Fruit fly (Drosophila melanogaster) whole organism, adult: ENCODE results near the gene Tcs3.

Experiments used
- CG11617 ChIP-seq: fragments of 200-800 bp; sonication (Bioruptor generic); optimal IDR thresholded peaks from 2 replicates; lab custom pipeline; 2017; ENCODE audit warnings: mild to moderate bottlenecking, missing biosample characterization, missing genetic modification reagents, missing genetic modification characterization
- CG12768 ChIP-seq: fragments of 200-800 bp; sonication (Bioruptor generic); optimal IDR thresholded peaks from 2 replicates; lab custom pipeline; 2017; ENCODE audit warnings: missing biosample characterization, missing genetic modification characterization, mild to moderate bottlenecking, moderate library complexity, missing genetic modification reagents
- CG14711 ChIP-seq: fragments of 200-800 bp; sonication (Bioruptor generic); optimal IDR thresholded peaks from 2 replicates; lab custom pipeline; 2018; ENCODE audit warnings: missing biosample characterization, mild to moderate bottlenecking, missing genetic modification characterization, moderate library complexity
- CG1620 ChIP-seq: fragments of 200-800 bp; sonication (Bioruptor generic); optimal IDR thresholded peaks from 2 replicates; lab custom pipeline; 2016; ENCODE audit warnings: missing biosample characterization, missing genetic modification characterization
- CG33017 ChIP-seq: fragments of 200-800 bp; sonication (Bioruptor generic); optimal IDR thresholded peaks from 2 replicates; lab custom pipeline; 2018; ENCODE audit warnings: missing biosample characterization, mild to moderate bottlenecking, missing genetic modification characterization, moderate library complexity
- CG5204 ChIP-seq: fragments of 200-800 bp; sonication (Bioruptor generic); optimal IDR thresholded peaks from 2 replicates; lab custom pipeline; 2016; ENCODE audit warnings: missing biosample characterization, missing genetic modification characterization
- CG7045 ChIP-seq: fragments of 200-800 bp; sonication (Bioruptor generic); optimal IDR thresholded peaks from 2 replicates; lab custom pipeline; 2017; ENCODE audit warnings: missing biosample characterization, mild to moderate bottlenecking, missing genetic modification characterization
- CG7101 ChIP-seq: fragments of 200-800 bp; sonication (Bioruptor generic); optimal IDR thresholded peaks from 2 replicates; lab custom pipeline; 2018; ENCODE audit warnings: missing biosample characterization, mild to moderate bottlenecking, missing genetic modification characterization, moderate library complexity
- Clk ChIP-seq: fragments of 200-800 bp; sonication (Bioruptor generic); optimal IDR thresholded peaks from 2 replicates; lab custom pipeline; 2017; ENCODE audit warnings: missing biosample characterization, missing genetic modification characterization
- Crg-1 ChIP-seq: fragments of 200-800 bp; sonication (Bioruptor generic); optimal IDR thresholded peaks from 2 replicates; lab custom pipeline; 2016; ENCODE audit warnings: missing biosample characterization, missing genetic modification characterization
- Hr96 ChIP-seq: fragments of 200-800 bp; sonication (Bioruptor generic); optimal IDR thresholded peaks from 2 replicates; lab custom pipeline; 2016; ENCODE audit warnings: missing biosample characterization, missing genetic modification characterization
- Mnt ChIP-seq: fragments of 200-800 bp; sonication (Bioruptor generic); optimal IDR thresholded peaks from 2 replicates; lab custom pipeline; 2016; ENCODE audit warnings: missing biosample characterization, mild to moderate bottlenecking, missing genetic modification characterization
- bab1 ChIP-seq: fragments of 200-800 bp; sonication (Bioruptor generic); optimal IDR thresholded peaks from 3 replicates; lab custom pipeline; 2019; ENCODE audit warnings: missing biosample characterization, mild to moderate bottlenecking, missing genetic modification characterization, moderate library complexity
- cic ChIP-seq: fragments of 200-800 bp; sonication (Bioruptor generic); optimal IDR thresholded peaks from 2 replicates; lab custom pipeline; 2017; ENCODE audit warnings: missing biosample characterization, mild to moderate bottlenecking, missing genetic modification characterization, moderate library complexity
- cnc ChIP-seq, 2 experiments: fragments of >200 bp; optimal IDR thresholded peaks; 2 replicates each; lab custom pipeline; 2017
- kay ChIP-seq: fragments of 200-800 bp; sonication (Bioruptor generic); peaks from one replicate; lab custom pipeline; 2016; ENCODE audit warnings: missing biosample characterization, missing genetic modification characterization, borderline replicate concordance
- ovo ChIP-seq: fragments of 200-800 bp; sonication (Bioruptor generic); optimal IDR thresholded peaks from 2 replicates; lab custom pipeline; 2016; ENCODE audit warnings: missing biosample characterization, missing genetic modification characterization
- pad ChIP-seq: fragments of 200-800 bp; sonication (Bioruptor generic); optimal IDR thresholded peaks from 3 replicates; lab custom pipeline; 2017; ENCODE audit warnings: missing biosample characterization, missing genetic modification characterization, mild to moderate bottlenecking, moderate library complexity, missing genetic modification reagents
- tj ChIP-seq: fragments of 200-800 bp; sonication (Bioruptor generic); optimal IDR thresholded peaks from 3 replicates; lab custom pipeline; 2017; ENCODE audit warnings: missing biosample characterization, mild to moderate bottlenecking, missing genetic modification characterization, moderate library complexity
- toe ChIP-seq: fragments of 200-800 bp; sonication (Bioruptor generic); optimal IDR thresholded peaks from 2 replicates; lab custom pipeline; 2016; ENCODE audit warnings: missing biosample characterization, missing genetic modification characterization

Tcs3 gene

dm6 chr3L:16338703-16339102 lies 13.1 kb upstream of the Tcs3 start, which contains the start of gene CG4998:
CG4998 (plus strand) TSS chr3L:16339003.
- TF ChIP-seq Crg-1 (no peak), Clk (GFP tag; lab: Kevin White, UChicago) (no peak)

- TF ChIP-seq CG5204 (GFP tag; lab: Kevin White, UChicago) = no peak
- TF ChIP-seq kay (GFP tag; lab: Kevin White, UChicago) = no peak
- TF ChIP-seq toe = no peak
- no peak for TF ChIP-seq tj (GFP tag; lab: Kevin White, UChicago)
- no peak for TF ChIP-seq CG12768 (GFP tag; lab: Kevin White, UChicago)
- TF ChIP-seq CG33017 (tag; lab: Kevin White, UChicago) = no peak
- no peak for TF ChIP-seq Clk (GFP tag; lab: Kevin White, UChicago)
- TF ChIP-seq CG7101 (tag; lab: Kevin White, UChicago) = no peak
- no peak for TF ChIP-seq Crg-1
- TF ChIP-seq ovo (GFP tag; lab: Kevin White, UChicago) = no peak
- no peak for TF ChIP-seq CG11617 (GFP tag; lab: Kevin White, UChicago)
- TF ChIP-seq cic (GFP tag; lab: Kevin White, UChicago) = no peak
- no peak for TF ChIP-seq CG14711
- TF ChIP-seq Hr96 (GFP tag; lab: Kevin White, UChicago) = no peak
- TF ChIP-seq Mnt (GFP tag; lab: Kevin White, UChicago) = no peak
- no peak for TF ChIP-seq pad (GFP tag; lab: Kevin White, UChicago)
- no peak for TF ChIP-seq CG7045 (GFP tag; lab: Kevin White, UChicago)
- TF ChIP-seq cnc (optimal IDR thresholded peaks at IDR 0.05; lab: Kevin White, UChicago) = no peak
- no peak for TF ChIP-seq CG1620
These were observed 12.3 kb upstream of the Tcs3 start for dm6 chr3L:16339463-16339862.

- TF ChIP-seq toe = no peak
- TF ChIP-seq Mnt (GFP tag; lab: Kevin White, UChicago) = no peak
- TF ChIP-seq Clk (GFP tag; lab: Kevin White, UChicago) = no peak
- TF ChIP-seq kay (GFP tag; lab: Kevin White, UChicago) = no peak
- no peak for TF ChIP-seq CG12768 (GFP tag; lab: Kevin White, UChicago)
- TF ChIP-seq pad (GFP tag; lab: Kevin White, UChicago) = no peak
- no peak for TF ChIP-seq CG5204 (GFP tag; lab: Kevin White, UChicago)
- TF ChIP-seq ovo (GFP tag; lab: Kevin White, UChicago) = no peak
- no peak for TF ChIP-seq cic (GFP tag; lab: Kevin White, UChicago)
- no peak for TF ChIP-seq CG1620
- no peak for TF ChIP-seq CG7101 (tag; lab: Kevin White, UChicago)
- TF ChIP-seq CG11617 (GFP tag; lab: Kevin White, UChicago) = no peak
- TF ChIP-seq bab1 (GFP tag; lab: Kevin White, UChicago) = no peak
- no peak for TF ChIP-seq CG14711
These were observed 11.9 kb upstream of the Tcs3 start for dm6 chr3L:16339873-16340272.

dm6 chr3L:16346023-16346422 lies 5.8 kb upstream of the Tcs3 start, which contains the start of gene CG33257:
CG33257 (plus strand) TSS chr3L:16346323.
- no peak for TF ChIP-seq CG11617 (GFP tag; lab: Kevin White, UChicago)
- no peak for TF ChIP-seq CG14711
- TF ChIP-seq pad (GFP tag; lab: Kevin White, UChicago) = no peak
- no peak for TF ChIP-seq Clk (GFP tag; lab: Kevin White, UChicago)
- TF ChIP-seq bab1 (GFP tag; lab: Kevin White, UChicago) = no peak
- TF ChIP-seq cic (GFP tag; lab: Kevin White, UChicago) = no peak
- TF ChIP-seq CG5204 (GFP tag; lab: Kevin White, UChicago) = no peak
- TF ChIP-seq CG7101 (tag; lab: Kevin White, UChicago) = no peak
- TF ChIP-seq CG1620 = no peak
- no peak for TF ChIP-seq cnc (optimal IDR thresholded peaks at IDR 0.05; lab: Kevin White, UChicago)
- no peak for TF ChIP-seq CG33017 (tag; lab: Kevin White, UChicago)
- no peak for TF ChIP-seq toe

dm6 chr3L:16347914-16348313 lies 3.9 kb upstream of the Tcs3 start, which contains the start of gene mRpS34:
mRpS34 (plus strand) TSS chr3L:16348074.
- TF ChIP-seq CG12768 (GFP tag; lab: Kevin White, UChicago) (no peak), tj (GFP tag; lab: Kevin White, UChicago) (no peak), CG33017 (tag; lab: Kevin White, UChicago) (no peak), CG1620 (no peak), ovo (GFP tag; lab: Kevin White, UChicago) (no peak), CG11617 (GFP tag; lab: Kevin White, UChicago) (no peak), toe (no peak), Crg-1 (no peak), CG5204 (GFP tag; lab: Kevin White, UChicago) (no peak), CG7045 (GFP tag; lab: Kevin White, UChicago) (no peak), Clk (GFP tag; lab: Kevin White, UChicago) (no peak), Mnt (GFP tag; lab: Kevin White, UChicago) (no peak)

dm6 chr3L:16349686-16350085 lies 2.1 kb upstream of the Tcs3 start:
- no peak for TF ChIP-seq Hr96 (GFP tag; lab: Kevin White, UChicago)
- no peak for TF ChIP-seq Clk (GFP tag; lab: Kevin White, UChicago)
- no peak for TF ChIP-seq bab1 (GFP tag; lab: Kevin White, UChicago)
- TF ChIP-seq CG7045 (GFP tag; lab: Kevin White, UChicago) = no peak
- no peak for TF ChIP-seq CG11617 (GFP tag; lab: Kevin White, UChicago)
- no peak for TF ChIP-seq CG14711
- no peak for TF ChIP-seq CG12768 (GFP tag; lab: Kevin White, UChicago)
- TF ChIP-seq kay (GFP tag; lab: Kevin White, UChicago) = no peak
- no peak for TF ChIP-seq Mnt (GFP tag; lab: Kevin White, UChicago)
- TF ChIP-seq ovo (GFP tag; lab: Kevin White, UChicago) = no peak
- TF ChIP-seq CG1620 = no peak
- no peak for TF ChIP-seq CG7101 (tag; lab: Kevin White, UChicago)
- TF ChIP-seq CG33017 (tag; lab: Kevin White, UChicago) = no peak
- TF ChIP-seq tj (GFP tag; lab: Kevin White, UChicago) = no peak
- TF ChIP-seq cnc (optimal IDR thresholded peaks at IDR 0.05; lab: Kevin White, UChicago) = no peak
- TF ChIP-seq cic (GFP tag; lab: Kevin White, UChicago) = no peak
- no peak for TF ChIP-seq CG5204 (GFP tag; lab: Kevin White, UChicago)
